Fruit fly (Drosophila melanogaster): Measurements from ENCODE around the gene fabp.

fabp gene

DNA sequence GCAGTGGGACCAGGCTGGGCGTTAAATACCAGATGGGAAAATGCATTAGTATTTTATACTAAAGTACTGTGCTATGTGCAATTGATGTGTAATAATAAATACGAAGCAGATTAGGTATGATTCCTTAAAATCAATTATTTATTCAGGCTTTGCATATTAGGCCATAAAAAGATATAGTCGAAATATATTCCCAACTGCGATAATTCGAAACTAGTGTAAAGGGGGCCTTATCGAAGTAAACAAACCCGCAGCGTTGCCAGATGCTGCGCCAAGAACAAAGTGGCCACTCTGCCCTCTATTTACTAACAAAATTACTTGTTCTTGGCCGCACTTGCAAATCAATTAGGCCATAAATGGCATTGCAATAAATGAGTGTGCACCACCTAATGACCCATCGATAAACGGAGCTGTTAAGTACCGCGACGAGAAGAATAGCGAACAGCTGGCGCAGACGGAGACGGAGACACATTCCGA is 9.3 kb downstream of the fabp start, which contains the start of gene CG10898 (continued):
- TF ChIP-seq CG12236 (GFP tag; optimal IDR thresholded peaks at IDR 0.05): peak; percentile 50
- TF ChIP-seq CG17568 (GFP tag; optimal IDR thresholded peaks at IDR 0.05): no peak
- peak; percentile 66 for TF ChIP-seq Poxn (GFP tag; IDR thresholded peaks at IDR 0.05)
- peak; percentile 80 to 89 for TF ChIP-seq chif (GFP tag; optimal IDR thresholded peaks at IDR 0.05)
- peak in 1 of 2 experiments; percentile 52 for TF ChIP-seq insv (GFP tag; optimal IDR thresholded peaks at IDR 0.05)
- peak; percentile 86 for TF ChIP-seq CG4617 (GFP tag; optimal IDR thresholded peaks at IDR 0.05; ENCODE audit: borderline replicate concordance)
- peak; percentile 84 for TF ChIP-seq CG16863 (GFP tag; optimal IDR thresholded peaks at IDR 0.05)
- peak; percentile 65 for TF ChIP-seq eyg (GFP tag; optimal IDR thresholded peaks at IDR 0.05)
- TF ChIP-seq lola (GFP tag; optimal IDR thresholded peaks at IDR 0.05): peak in 1 of 3 experiments; percentile 69
- TF ChIP-seq ro (GFP tag; IDR thresholded peaks at IDR 0.05): 0 out of 2 replicates have a peak, but pooled peaks have one; percentile 43
- peak; percentile 32 for TF ChIP-seq CG7928 (GFP tag; optimal IDR thresholded peaks at IDR 0.05)
- peak; percentile 87 to 89 for TF ChIP-seq dpn (GFP tag; optimal IDR thresholded peaks at IDR 0.05)
- TF ChIP-seq CG13624 (GFP tag; optimal IDR thresholded peaks at IDR 0.05): peak; percentile 87
- peak; percentile 89 for TF ChIP-seq unpg (GFP tag; optimal IDR thresholded peaks at IDR 0.05)
- TF ChIP-seq NC2α (GFP tag; optimal IDR thresholded peaks at IDR 0.05): peak; percentile 56
- TF ChIP-seq Fer2 (tag; optimal IDR thresholded peaks at IDR 0.05): peak; percentile 59
- no peak for TF ChIP-seq HLHmδ (GFP tag; optimal IDR thresholded peaks at IDR 0.05)
- 0 out of 3 replicates have a peak, but pooled peaks have one; percentile 47 for TF ChIP-seq CG2199 (GFP tag; IDR thresholded peaks at IDR 0.05)
- TF ChIP-seq Hey (tag; optimal IDR thresholded peaks at IDR 0.05): no peak
- TF ChIP-seq CG17912 (GFP tag; optimal IDR thresholded peaks at IDR 0.05): peak; percentile 26
- 0 out of 2 replicates have a peak, but pooled peaks have one; percentile 28 for TF ChIP-seq CG43689 (GFP tag; IDR thresholded peaks at IDR 0.05)
- TF ChIP-seq Hmx (GFP tag; optimal IDR thresholded peaks at IDR 0.05): peak; percentile 41
- peak; percentile 87 for TF ChIP-seq CG8944 (GFP tag; optimal IDR thresholded peaks at IDR 0.05)
- TF ChIP-seq jigr1 (GFP tag; IDR thresholded peaks at IDR 0.05): no peak
- peak; percentile 59; the same call in 1 of the 2 replicates for TF ChIP-seq toy (GFP tag; IDR thresholded peaks at IDR 0.05)
- TF ChIP-seq B-H1 (GFP tag; IDR thresholded peaks at IDR 0.05): peak; percentile 84
- peak; percentile 74 for TF ChIP-seq fd96Cb (tag; optimal IDR thresholded peaks at IDR 0.05)
- TF ChIP-seq CG33213 (GFP tag; optimal IDR thresholded peaks at IDR 0.05): peak; percentile 85
- TF ChIP-seq CG7357 (GFP tag; IDR thresholded peaks at IDR 0.05): peak; percentile 81
- peak; percentile 90 for TF ChIP-seq pho (GFP tag; optimal IDR thresholded peaks at IDR 0.05)
- TF ChIP-seq CG11504 (tag; optimal IDR thresholded peaks at IDR 0.05): peak; percentile 83
- TF ChIP-seq CG14710 (tag; optimal IDR thresholded peaks at IDR 0.05): peak; percentile 89
- peak; percentile 62 for TF ChIP-seq CG12071 (GFP tag; optimal IDR thresholded peaks at IDR 0.05)
- no peak for TF ChIP-seq Stat92E (GFP tag; optimal IDR thresholded peaks at IDR 0.05)
- peak; percentile 65 for TF ChIP-seq CG18011 (GFP tag; optimal IDR thresholded peaks at IDR 0.05)
- TF ChIP-seq CG15011 (GFP tag; optimal IDR thresholded peaks at IDR 0.05): no peak
- peak; percentile 53 for TF ChIP-seq BEAF-32 (GFP tag; optimal IDR thresholded peaks at IDR 0.05)
- TF ChIP-seq Dp (GFP tag; optimal IDR thresholded peaks at IDR 0.05): peak; percentile 61
- peak; percentile 82 for TF ChIP-seq CG15269 (tag; optimal IDR thresholded peaks at IDR 0.05)
- TF ChIP-seq eve (GFP tag; optimal IDR thresholded peaks at IDR 0.05): no peak
- peak; percentile 46 for TF ChIP-seq Sox100B (GFP tag; optimal IDR thresholded peaks at IDR 0.05)
- TF ChIP-seq pfk (GFP tag; optimal IDR thresholded peaks at IDR 0.05): no peak
- peak; percentile 30 for TF ChIP-seq ATbp (GFP tag; optimal IDR thresholded peaks at IDR 0.05)
- peak; percentile 72 for TF ChIP-seq E2f2 (GFP tag; IDR thresholded peaks at IDR 0.05)
- peak; percentile 67 for TF ChIP-seq HmgD (GFP tag; optimal IDR thresholded peaks at IDR 0.05)
- TF ChIP-seq oc (tag; optimal IDR thresholded peaks at IDR 0.05): peak; percentile 50
- TF ChIP-seq cwo (GFP tag; optimal IDR thresholded peaks at IDR 0.05): peak; percentile 57
- no peak for TF ChIP-seq Hand (GFP tag; optimal IDR thresholded peaks at IDR 0.05)
- peak; percentile 68 for TF ChIP-seq vfl (GFP tag; optimal IDR thresholded peaks at IDR 0.05)
